Worm (Caenorhabditis elegans): Measurements from ENCODE around the gene M04D8.8.

The M04D8.8 gene

ce11 chrIII:10016413-10017051 is 17.4 kb upstream of the M04D8.8 start, which contains the start of gene rgs-1:
rgs-1 (minus strand) TSS chrIII:10016558.
- TF ChIP-seq flt-1 (GFP tag; IDR thresholded peaks at IDR 0.05) (no peak), tra-4 (tag; optimal IDR thresholded peaks at IDR 0.05) (no peak), F13C5.2 (tag; optimal IDR thresholded peaks at IDR 0.05) (peak; percentile 17), hmbx-1 (tag; optimal IDR thresholded peaks at IDR 0.05) (no peak)

ce11 chrIII:10018007-10018406 is 16.0 kb upstream of the M04D8.8 start:
- TF ChIP-seq ceh-36 (tag; optimal IDR thresholded peaks at IDR 0.05) (no peak), sea-1 (GFP tag; conservative IDR thresholded peaks at IDR 0.05) (no peak), flt-1 (GFP tag; IDR thresholded peaks at IDR 0.05) (no peak), scrt-1 (GFP tag; IDR thresholded peaks at IDR 0.05) (no peak), ama-1 (optimal IDR thresholded peaks at IDR 0.05) (no peak), aly-1 (tag; optimal IDR thresholded peaks at IDR 0.05) (no peak)

- TF ChIP-seq flt-1 (GFP tag; IDR thresholded peaks at IDR 0.05) = no peak
Measured at ce11 chrIII:10023452-10023851, 10.5 kb upstream of the M04D8.8 start, which contains the start of gene ins-21. ins-21 (plus strand) TSS chrIII:10023752.

- TF ChIP-seq aly-1 (tag; optimal IDR thresholded peaks at IDR 0.05) (no peak), hnd-1 (tag; optimal IDR thresholded peaks at IDR 0.05) (no peak), B0310.2 (tag; optimal IDR thresholded peaks at IDR 0.05) (no peak), tra-4 (tag; optimal IDR thresholded peaks at IDR 0.05) (no peak)
Measured at ce11 chrIII:10025989-10026388, 8.0 kb upstream of the M04D8.8 start, which contains the start of gene ins-22. ins-22 (plus strand) TSS chrIII:10026289.

- TF ChIP-seq tbx-37 (GFP tag; conservative IDR thresholded peaks at IDR 0.05) (no peak), hnd-1 (tag; optimal IDR thresholded peaks at IDR 0.05) (no peak), hmbx-1 (tag; optimal IDR thresholded peaks at IDR 0.05) (no peak), sea-1 (GFP tag; conservative IDR thresholded peaks at IDR 0.05) (no peak), pes-1 (GFP tag; IDR thresholded peaks at IDR 0.05) (no peak), flt-1 (GFP tag; IDR thresholded peaks at IDR 0.05) (no peak), tbx-11 (GFP tag; IDR thresholded peaks at IDR 0.05) (no peak), tra-4 (tag; optimal IDR thresholded peaks at IDR 0.05) (no peak), hmg-4 (GFP tag; optimal IDR thresholded peaks at IDR 0.05) (no peak), B0310.2 (tag; optimal IDR thresholded peaks at IDR 0.05) (no peak), ama-1 (optimal IDR thresholded peaks at IDR 0.05) (no peak), F13C5.2 (tag; optimal IDR thresholded peaks at IDR 0.05) (no peak), ceh-36 (tag; optimal IDR thresholded peaks at IDR 0.05) (no peak)
Measured at ce11 chrIII:10027947-10028346, 6.0 kb upstream of the M04D8.8 start, which contains the start of gene ins-23. ins-23 (plus strand) TSS chrIII:10028247.

ce11 chrIII:10030549-10030948 is 3.4 kb upstream of the M04D8.8 start, which contains the start of gene M04D8.4:
M04D8.4 (minus strand) TSS chrIII:10030649.
- TF ChIP-seq hmbx-1 (tag; optimal IDR thresholded peaks at IDR 0.05) (no peak), hmg-4 (GFP tag; optimal IDR thresholded peaks at IDR 0.05) (no peak), F13C5.2 (tag; optimal IDR thresholded peaks at IDR 0.05) (no peak), flt-1 (GFP tag; IDR thresholded peaks at IDR 0.05) (no peak)

- TF ChIP-seq hmbx-1 (tag; optimal IDR thresholded peaks at IDR 0.05) (no peak), ets-7 (tag; optimal IDR thresholded peaks at IDR 0.05) (no peak), ama-1 (optimal IDR thresholded peaks at IDR 0.05) (no peak), pes-1 (GFP tag; IDR thresholded peaks at IDR 0.05) (no peak), aly-1 (tag; optimal IDR thresholded peaks at IDR 0.05) (no peak), hnd-1 (tag; optimal IDR thresholded peaks at IDR 0.05) (no peak), tbx-37 (GFP tag; conservative IDR thresholded peaks at IDR 0.05) (no peak), B0310.2 (tag; optimal IDR thresholded peaks at IDR 0.05) (no peak), scrt-1 (GFP tag; IDR thresholded peaks at IDR 0.05) (no peak), tra-4 (tag; optimal IDR thresholded peaks at IDR 0.05) (no peak), sea-1 (GFP tag; conservative IDR thresholded peaks at IDR 0.05) (no peak)
Measured at ce11 chrIII:10033213-10033612, 768 bp upstream of the M04D8.8 start, which contains the start of gene M04D8.5. M04D8.5 (minus strand) TSS chrIII:10033313.

ce11 chrIII:10035783-10036182 is 1.8 kb downstream of the M04D8.8 start, which contains the start of gene xbx-3:
xbx-3 (plus strand) TSS chrIII:10035945.
- TF ChIP-seq hmbx-1 (tag; optimal IDR thresholded peaks at IDR 0.05) (no peak), tbx-37 (GFP tag; conservative IDR thresholded peaks at IDR 0.05) (no peak), ceh-13 (GFP tag; optimal IDR thresholded peaks at IDR 0.05) (no peak), sea-1 (GFP tag; conservative IDR thresholded peaks at IDR 0.05) (no peak), B0310.2 (tag; optimal IDR thresholded peaks at IDR 0.05) (no peak), ceh-36 (tag; optimal IDR thresholded peaks at IDR 0.05) (no peak), scrt-1 (GFP tag; IDR thresholded peaks at IDR 0.05) (no peak), ets-7 (tag; optimal IDR thresholded peaks at IDR 0.05) (no peak), pes-1 (GFP tag; IDR thresholded peaks at IDR 0.05) (no peak), tbx-11 (GFP tag; IDR thresholded peaks at IDR 0.05) (no peak), hmg-4 (GFP tag; optimal IDR thresholded peaks at IDR 0.05) (no peak), ama-1 (optimal IDR thresholded peaks at IDR 0.05) (no peak), flt-1 (GFP tag; IDR thresholded peaks at IDR 0.05) (no peak), aly-1 (tag; optimal IDR thresholded peaks at IDR 0.05) (no peak)

- TF ChIP-seq flt-1 (GFP tag; IDR thresholded peaks at IDR 0.05) (no peak), hnd-1 (tag; optimal IDR thresholded peaks at IDR 0.05) (no peak), hmbx-1 (tag; optimal IDR thresholded peaks at IDR 0.05) (no peak), pes-1 (GFP tag; IDR thresholded peaks at IDR 0.05) (no peak), scrt-1 (GFP tag; IDR thresholded peaks at IDR 0.05) (no peak), tbx-11 (GFP tag; IDR thresholded peaks at IDR 0.05) (no peak), aly-1 (tag; optimal IDR thresholded peaks at IDR 0.05) (no peak), B0310.2 (tag; optimal IDR thresholded peaks at IDR 0.05) (no peak), tbx-37 (GFP tag; conservative IDR thresholded peaks at IDR 0.05) (no peak), ets-7 (tag; optimal IDR thresholded peaks at IDR 0.05) (no peak), sea-1 (GFP tag; conservative IDR thresholded peaks at IDR 0.05) (no peak), hmg-4 (GFP tag; optimal IDR thresholded peaks at IDR 0.05) (no peak), ceh-36 (tag; optimal IDR thresholded peaks at IDR 0.05) (no peak), ceh-13 (GFP tag; optimal IDR thresholded peaks at IDR 0.05) (no peak), F13C5.2 (tag; optimal IDR thresholded peaks at IDR 0.05) (no peak), ama-1 (optimal IDR thresholded peaks at IDR 0.05) (no peak), tra-4 (tag; optimal IDR thresholded peaks at IDR 0.05) (no peak)
Measured at ce11 chrIII:10037150-10037549, 3.2 kb downstream of the M04D8.8 start, which contains the start of gene M04D8.7. M04D8.7 (plus strand) TSS chrIII:10037450.
